Fruit fly (Drosophila melanogaster): ENCODE results near the gene CG11403.

Gene CG11403

DNA sequence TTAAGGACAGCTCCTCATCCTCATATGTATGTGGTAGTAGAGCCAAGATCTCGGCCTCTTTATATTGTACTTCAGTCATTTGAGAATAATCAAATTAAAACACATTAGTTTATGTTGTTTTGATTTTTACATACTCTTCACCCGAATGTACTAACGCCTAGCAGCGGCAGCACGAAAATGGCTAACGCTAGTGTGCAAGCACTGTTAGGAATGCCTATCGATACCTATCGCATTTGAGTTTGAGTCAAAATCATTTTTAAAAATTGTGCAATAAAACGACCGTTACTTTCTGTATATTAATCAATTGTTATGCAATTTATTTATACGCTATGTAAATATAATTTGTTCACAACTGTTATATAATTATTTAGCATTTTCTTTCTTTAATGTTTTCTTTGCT, 24.7 kb downstream of the CG11403 start, which contains the start of gene CG11398 (continued):
- TF ChIP-seq CG8290 (GFP tag; optimal IDR thresholded peaks at IDR 0.05) (no peak), CG8290 (tag; optimal IDR thresholded peaks at IDR 0.05) (no peak), dmrt99B (tag; optimal IDR thresholded peaks at IDR 0.05) (no peak), Jarid2 (GFP tag; optimal IDR thresholded peaks at IDR 0.05) (no peak), ftz-f1 (GFP tag; optimal IDR thresholded peaks at IDR 0.05) (no peak), CG8765 (GFP tag; IDR thresholded peaks at IDR 0.05) (no peak), CG12299 (tag; optimal IDR thresholded peaks at IDR 0.05) (no peak), Sin3A (optimal IDR thresholded peaks at IDR 0.05) (peak; percentile 67), amos (GFP tag; IDR thresholded peaks at IDR 0.05; ENCODE audit: partially characterized antibody) (peak; percentile 87), CG17328 (GFP tag; IDR thresholded peaks at IDR 0.05) (no peak), CG15479 (GFP tag; optimal IDR thresholded peaks at IDR 0.05) (peak; percentile 56), CG17802 (tag; optimal IDR thresholded peaks at IDR 0.05) (peak; percentile 50), CG17568 (GFP tag; optimal IDR thresholded peaks at IDR 0.05) (no peak), CG1603 (tag; optimal IDR thresholded peaks at IDR 0.05) (peak; percentile 83), Lim3 (GFP tag; IDR thresholded peaks at IDR 0.05) (no peak), MBD-R2 (GFP tag; IDR thresholded peaks at IDR 0.05) (peak; percentile 82), Lhr (GFP tag; optimal IDR thresholded peaks at IDR 0.05) (peak; percentile 18), CG3065 (GFP tag; optimal IDR thresholded peaks at IDR 0.05) (no peak), CG12236 (GFP tag; optimal IDR thresholded peaks at IDR 0.05) (no peak), CG30431 (GFP tag; optimal IDR thresholded peaks at IDR 0.05) (no peak), CG7556 (GFP tag; optimal IDR thresholded peaks at IDR 0.05) (no peak), tgo (GFP tag; IDR thresholded peaks at IDR 0.05) (no peak), BtbVII (GFP tag; optimal IDR thresholded peaks at IDR 0.05) (no peak), chinmo (GFP tag; IDR thresholded peaks at IDR 0.05; ENCODE audit: partially characterized antibody) (0 out of 4 replicates have a peak, but pooled peaks have one; percentile 69), CG33213 (GFP tag; optimal IDR thresholded peaks at IDR 0.05) (peak; percentile 55), Deaf1 (tag; optimal IDR thresholded peaks at IDR 0.05) (no peak), CG14860 (GFP tag; IDR thresholded peaks at IDR 0.05; ENCODE audit: partially characterized antibody) (peak; percentile 62; the same call in 2 of the 3 replicates), CG2129 (GFP tag; IDR thresholded peaks at IDR 0.05; ENCODE audit: partially characterized antibody) (peak; percentile 49; the same call in 1 of the 2 replicates), CG13296 (GFP tag; optimal IDR thresholded peaks at IDR 0.05) (no peak), mld (GFP tag; IDR thresholded peaks at IDR 0.05; ENCODE audit: partially characterized antibody) (0 out of 3 replicates have a peak, but pooled peaks have one; percentile 33), bigmax (GFP tag; optimal IDR thresholded peaks at IDR 0.05) (no peak), odd (GFP tag; optimal IDR thresholded peaks at IDR 0.05) (no peak), hb (GFP tag; IDR thresholded peaks at IDR 0.05; ENCODE audit: partially characterized antibody) (peak; percentile 56; the same call in 1 of the 3 replicates), CG31365 (tag; optimal IDR thresholded peaks at IDR 0.05) (no peak), CG43689 (GFP tag; IDR thresholded peaks at IDR 0.05) (no peak), Hsf (GFP tag; optimal IDR thresholded peaks at IDR 0.05) (no peak), vvl (GFP tag; IDR thresholded peaks at IDR 0.05) (no peak), vnd (GFP tag; IDR thresholded peaks at IDR 0.05; ENCODE audit: partially characterized antibody) (peak; percentile 52), CG42726 (GFP tag; IDR thresholded peaks at IDR 0.05; ENCODE audit: partially characterized antibody) (peak; percentile 78), ato (GFP tag; IDR thresholded peaks at IDR 0.05; ENCODE audit: partially characterized antibody) (peak; percentile 67; the same call in 1 of the 2 replicates), CG8478 (optimal IDR thresholded peaks at IDR 0.05) (no peak), Sry-β (GFP tag; optimal IDR thresholded peaks at IDR 0.05) (no peak), mam (GFP tag; optimal IDR thresholded peaks at IDR 0.05) (no peak), Scr (GFP tag; IDR thresholded peaks at IDR 0.05; ENCODE audit: partially characterized antibody) (peak; percentile 80), tin (GFP tag; optimal IDR thresholded peaks at IDR 0.05) (no peak), Lpt (GFP tag; optimal IDR thresholded peaks at IDR 0.05) (no peak), CG15011 (GFP tag; optimal IDR thresholded peaks at IDR 0.05) (no peak), Pdp1 (GFP tag; optimal IDR thresholded peaks at IDR 0.05) (peak in 1 of 2 experiments; percentile 94), jumu (GFP tag; optimal IDR thresholded peaks at IDR 0.05) (no peak), psq (GFP tag; optimal IDR thresholded peaks at IDR 0.05) (no peak), CG15269 (tag; optimal IDR thresholded peaks at IDR 0.05) (no peak)
